Worm (Caenorhabditis elegans): ENCODE data around the gene R05H5.3.

- no peak for TF ChIP-seq dsc-1 (tag; optimal IDR thresholded peaks at IDR 0.05)
- no peak for TF ChIP-seq nhr-76 (tag; optimal IDR thresholded peaks at IDR 0.05)
- TF ChIP-seq fkh-10 (GFP tag; optimal IDR thresholded peaks at IDR 0.05) = no peak
Measured at ce11 chrII:10247154-10247553, 49.7 kb downstream of the R05H5.3 start.

Measured in whole organism, L1 larva.